Worm (Caenorhabditis elegans) whole organism, young adult: Measurements from ENCODE around the gene F35D2.6.

Experiments
- efl-1 ChIP-seq: fragments of 150-350 bp; optimal IDR thresholded peaks from 2 replicates; lab custom pipeline; 2014; ENCODE audit warnings: missing biosample characterization, missing genetic modification reagents, missing genetic modification characterization
- pbrm-1 ChIP-seq: fragments of 200-800 bp; sonication (Bioruptor generic); IDR thresholded peaks from 2 replicates; pipeline ENCODE4 v1.3.6; 2022; ENCODE audit warnings: missing genetic modification reagents, missing genetic modification characterization, missing compliant biosample characterization
- unc-130 ChIP-seq: sonication (generic microtip); optimal IDR thresholded peaks from 2 replicates; lab custom pipeline; 2016; ENCODE audit warnings: missing genetic modification reagents, missing genetic modification characterization, missing compliant biosample characterization
- ztf-25 ChIP-seq: fragments of 200-800 bp; sonication (Bioruptor generic); IDR thresholded peaks from 2 replicates; pipeline ENCODE4 v1.3.6; 2022; ENCODE audit warnings: missing genetic modification reagents, missing genetic modification characterization, missing compliant biosample characterization
- ztf-28 ChIP-seq: fragments of 200-800 bp; sonication (Bioruptor generic); IDR thresholded peaks from 2 replicates; pipeline ENCODE4 v1.3.6; 2022; ENCODE audit warnings: missing genetic modification reagents, missing genetic modification characterization, missing compliant biosample characterization

ce11 chrII:7598702-7599314, 21.3 kb downstream of the F35D2.6 start, which contains the start of gene pgam-5:
- TF ChIP-seq unc-130 (GFP tag; lab: Kevin White, UChicago) (no peak), ztf-25 (GFP tag; lab: Robert Waterston, UW) (no peak), ztf-28 (GFP tag; lab: Robert Waterston, UW) (no peak), pbrm-1 (GFP tag; lab: Robert Waterston, UW) (no peak), efl-1 (GFP tag; lab: Kevin White, UChicago) (peak; percentile 81)
